Fruit fly (Drosophila melanogaster) whole organism, embryonic: ENCODE data around the gene CG12379.
A peak's percentile ranks its signal among the peaks of the same experiment; 100 is the strongest.

ENCODE experiments used
- Atf3 ChIP-seq: fragments of 200-800 bp; sonication (Bioruptor generic); optimal IDR thresholded peaks from 3 replicates; lab custom pipeline; 2016; ENCODE audit warnings: missing biosample characterization, missing genetic modification characterization
- B-H2 ChIP-seq: fragments of 200-800 bp; sonication (Bioruptor generic); optimal IDR thresholded peaks from 2 replicates; lab custom pipeline; 2018; ENCODE audit warnings: missing biosample characterization, mild to moderate bottlenecking, missing genetic modification characterization
- CG10267 ChIP-seq: fragments of 200-800 bp; sonication (Bioruptor generic); optimal IDR thresholded peaks from 2 replicates; lab custom pipeline; 2018; ENCODE audit warnings: missing biosample characterization, mild to moderate bottlenecking, missing genetic modification characterization, moderate library complexity
- CG10321 ChIP-seq: fragments of 200-800 bp; sonication (Bioruptor generic); IDR thresholded peaks from 2 replicates; pipeline ENCODE4 v1.3.6; 2022; ENCODE audit warnings: missing biosample characterization, missing genetic modification characterization
- CG10543 ChIP-seq: fragments of 200-800 bp; sonication (Bioruptor generic); optimal IDR thresholded peaks from 3 replicates; lab custom pipeline; 2017; ENCODE audit warnings: missing biosample characterization, mild to moderate bottlenecking, missing genetic modification characterization, moderate library complexity
- CG10654 ChIP-seq: fragments of 200-800 bp; sonication (Bioruptor generic); optimal IDR thresholded peaks from 2 replicates; lab custom pipeline; 2016; ENCODE audit warnings: missing biosample characterization, missing genetic modification characterization
- CG11398 ChIP-seq: fragments of 200-800 bp; sonication (Bioruptor generic); optimal IDR thresholded peaks from 2 replicates; lab custom pipeline; 2016; ENCODE audit warnings: missing biosample characterization, missing genetic modification characterization
- CG12744 ChIP-seq: fragments of 200-800 bp; sonication (Bioruptor generic); optimal IDR thresholded peaks from 2 replicates; lab custom pipeline; 2016; ENCODE audit warnings: missing biosample characterization, missing genetic modification characterization
- CG13894 ChIP-seq: fragments of 200-800 bp; sonication (Bioruptor generic); optimal IDR thresholded peaks from 3 replicates; lab custom pipeline; 2018; ENCODE audit warnings: missing biosample characterization, mild to moderate bottlenecking, missing genetic modification characterization, moderate library complexity
- CG15011 ChIP-seq: fragments of 200-800 bp; sonication (Bioruptor generic); optimal IDR thresholded peaks from 3 replicates; lab custom pipeline; 2018; ENCODE audit warnings: missing biosample characterization, mild to moderate bottlenecking, missing genetic modification characterization
- CG17328 ChIP-seq: fragments of 200-800 bp; sonication (Bioruptor generic); IDR thresholded peaks from 2 replicates; pipeline ENCODE4 v1.3.6; 2022; ENCODE audit warnings: missing biosample characterization, missing genetic modification characterization
- CG18011 ChIP-seq: fragments of 200-800 bp; sonication (Bioruptor generic); optimal IDR thresholded peaks from 2 replicates; lab custom pipeline; 2017; ENCODE audit warnings: missing biosample characterization, missing genetic modification characterization, mild to moderate bottlenecking, moderate library complexity, missing genotype
- CG18619 ChIP-seq: fragments of 200-800 bp; sonication (Bioruptor generic); optimal IDR thresholded peaks from 3 replicates; lab custom pipeline; 2017; ENCODE audit warnings: missing biosample characterization, mild to moderate bottlenecking, missing genetic modification characterization
- CG18764 ChIP-seq: fragments of 200-800 bp; sonication (Bioruptor generic); optimal IDR thresholded peaks from 3 replicates; lab custom pipeline; 2016; ENCODE audit warnings: missing biosample characterization, missing genetic modification characterization
- CG30431 ChIP-seq: fragments of 200-800 bp; sonication (Bioruptor generic); optimal IDR thresholded peaks from 2 replicates; lab custom pipeline; 2017; ENCODE audit warnings: missing biosample characterization, missing genetic modification characterization
- CG31224 ChIP-seq: fragments of 200-800 bp; sonication (Bioruptor generic); IDR thresholded peaks from 2 replicates; pipeline ENCODE4 v1.3.6; 2022; ENCODE audit warnings: missing biosample characterization, missing genetic modification characterization
- CG3281 ChIP-seq: fragments of 200-800 bp; sonication (Bioruptor generic); optimal IDR thresholded peaks from 3 replicates; lab custom pipeline; 2017; ENCODE audit warnings: missing biosample characterization, mild to moderate bottlenecking, missing genetic modification characterization
- CG34422 ChIP-seq: fragments of 200-800 bp; sonication (Bioruptor generic); IDR thresholded peaks from 3 replicates; pipeline ENCODE4 v1.3.6; 2022; ENCODE audit warnings: missing biosample characterization, missing genetic modification characterization
- CG6272 ChIP-seq: fragments of 200-800 bp; sonication (Bioruptor generic); IDR thresholded peaks from 2 replicates; pipeline ENCODE4 v1.3.6; 2022; ENCODE audit warnings: missing biosample characterization, missing genetic modification characterization
- CG6689 ChIP-seq: fragments of 200-800 bp; sonication (Bioruptor generic); IDR thresholded peaks from 2 replicates; pipeline ENCODE4 v1.3.6; 2022; ENCODE audit warnings: missing biosample characterization, missing genetic modification characterization
- CG7786 ChIP-seq: fragments of 200-800 bp; sonication (Bioruptor generic); optimal IDR thresholded peaks from 2 replicates; lab custom pipeline; 2016; ENCODE audit warnings: missing biosample characterization, missing genetic modification characterization
- CG7928 ChIP-seq: fragments of 200-800 bp; sonication (Bioruptor generic); optimal IDR thresholded peaks from 2 replicates; lab custom pipeline; 2017; ENCODE audit warnings: missing biosample characterization, mild to moderate bottlenecking, missing genetic modification characterization
- Camta ChIP-seq: fragments of 200-800 bp; sonication (Bioruptor generic); optimal IDR thresholded peaks from 2 replicates; lab custom pipeline; 2016; ENCODE audit warnings: missing biosample characterization, missing genetic modification characterization
- D19B ChIP-seq: fragments of 200-800 bp; sonication (Bioruptor generic); optimal IDR thresholded peaks from 2 replicates; lab custom pipeline; 2017; ENCODE audit warnings: missing biosample characterization, mild to moderate bottlenecking, missing genetic modification characterization
- Doc2 ChIP-seq: fragments of 200-800 bp; sonication (Bioruptor generic); IDR thresholded peaks from 2 replicates; pipeline ENCODE4 v1.3.6; 2022; ENCODE audit warnings: missing biosample characterization, missing genetic modification characterization
- Dref ChIP-seq: fragments of 200-800 bp; sonication (Bioruptor generic); IDR thresholded peaks from 2 replicates; pipeline ENCODE4 v1.3.6; 2022; ENCODE audit warnings: missing biosample characterization, missing genetic modification characterization
- Lpt ChIP-seq: fragments of >200 bp; optimal IDR thresholded peaks from 2 replicates; lab custom pipeline; 2018; ENCODE audit warnings: missing biosample characterization, missing genetic modification characterization
- Mad ChIP-seq: fragments of 200-800 bp; sonication (Bioruptor generic); optimal IDR thresholded peaks from 2 replicates; lab custom pipeline; 2016; ENCODE audit warnings: missing biosample characterization, missing genetic modification characterization
- Max ChIP-seq: fragments of 200-800 bp; sonication (Bioruptor generic); optimal IDR thresholded peaks from 2 replicates; lab custom pipeline; 2016; ENCODE audit warnings: missing biosample characterization, mild to moderate bottlenecking, missing genetic modification characterization
- Pdp1 ChIP-seq, 2 experiments: fragments of 200-800 bp; sonication (Bioruptor generic); optimal IDR thresholded peaks; 3 replicates each; lab custom pipeline; 2016; ENCODE audit warnings: missing biosample characterization in 2 of 2, missing genetic modification characterization in 2 of 2, mild to moderate bottlenecking in 1 of 2, moderate library complexity in 1 of 2
- Stat92E ChIP-seq, 3 experiments: fragments of >200 bp in 2 of 3; fragments of 200-800 bp in 1 of 3; sonication (Bioruptor generic) in 1 of 3; optimal IDR thresholded peaks; 2 replicates each; lab custom pipeline; 2017 to 2019; ENCODE audit warnings: missing biosample characterization in 3 of 3, missing genetic modification characterization in 3 of 3, mild to moderate bottlenecking in 1 of 3, moderate library complexity in 1 of 3
- az2 ChIP-seq: fragments of 200-800 bp; sonication (Bioruptor generic); optimal IDR thresholded peaks from 3 replicates; lab custom pipeline; 2016; ENCODE audit warnings: missing biosample characterization, missing genetic modification characterization
- chif ChIP-seq, 2 experiments: fragments of 200-800 bp; sonication (Bioruptor generic); optimal IDR thresholded peaks; 3 replicates each; lab custom pipeline; 2016; ENCODE audit warnings: missing biosample characterization in 2 of 2, missing genetic modification characterization in 2 of 2
- chn ChIP-seq: fragments of 200-800 bp; sonication (Bioruptor generic); optimal IDR thresholded peaks from 2 replicates; lab custom pipeline; 2016; ENCODE audit warnings: missing biosample characterization, missing genetic modification characterization
- corto ChIP-seq: fragments of 200-800 bp; sonication (Bioruptor generic); optimal IDR thresholded peaks from 2 replicates; lab custom pipeline; 2016; ENCODE audit warnings: missing biosample characterization, mild to moderate bottlenecking, missing genetic modification characterization, moderate library complexity
- crc ChIP-seq: fragments of 200-800 bp; sonication (Bioruptor generic); optimal IDR thresholded peaks from 2 replicates; lab custom pipeline; 2016; ENCODE audit warnings: missing biosample characterization, missing genetic modification characterization
- danr ChIP-seq: fragments of 200-800 bp; sonication (Bioruptor generic); IDR thresholded peaks from 2 replicates; pipeline ENCODE4 v1.3.6; 2022; ENCODE audit warnings: missing biosample characterization, missing genetic modification characterization
- dmrt99B ChIP-seq: fragments of 200-800 bp; sonication (Bioruptor generic); optimal IDR thresholded peaks from 2 replicates; lab custom pipeline; 2018; ENCODE audit warnings: missing biosample characterization, mild to moderate bottlenecking, missing genetic modification characterization, moderate library complexity
- dpn ChIP-seq, 2 experiments: fragments of 200-800 bp; sonication (Bioruptor generic); optimal IDR thresholded peaks; 3 replicates each; lab custom pipeline; 2016; ENCODE audit warnings: missing biosample characterization in 2 of 2, missing genetic modification characterization in 2 of 2
- en ChIP-seq: fragments of 200-800 bp; sonication (Bioruptor generic); optimal IDR thresholded peaks from 2 replicates; lab custom pipeline; 2016; ENCODE audit warnings: missing biosample characterization, missing genetic modification characterization
- fru ChIP-seq: fragments of >200 bp; optimal IDR thresholded peaks from 2 replicates; lab custom pipeline; 2017
- gcm ChIP-seq: fragments of 200-800 bp; sonication (Bioruptor generic); optimal IDR thresholded peaks from 2 replicates; lab custom pipeline; 2019; ENCODE audit warnings: missing biosample characterization, mild to moderate bottlenecking, missing genetic modification characterization, moderate library complexity
- gfzf ChIP-seq: fragments of 200-800 bp; sonication (Bioruptor generic); optimal IDR thresholded peaks from 2 replicates; lab custom pipeline; 2016; ENCODE audit warnings: missing biosample characterization, mild to moderate bottlenecking, missing genetic modification characterization, moderate library complexity
- lmd ChIP-seq: fragments of 200-800 bp; sonication (Bioruptor generic); IDR thresholded peaks from 2 replicates; pipeline ENCODE4 v1.3.6; 2022; ENCODE audit warnings: missing biosample characterization, missing genetic modification characterization
- nom ChIP-seq: fragments of 200-800 bp; sonication (Bioruptor generic); optimal IDR thresholded peaks from 2 replicates; lab custom pipeline; 2017; ENCODE audit warnings: missing biosample characterization, missing genetic modification characterization, mild to moderate bottlenecking, moderate library complexity, missing genetic modification reagents
- pum ChIP-seq: fragments of 200-800 bp; sonication (Bioruptor generic); optimal IDR thresholded peaks from 2 replicates; lab custom pipeline; 2016; ENCODE audit warnings: missing biosample characterization, missing genetic modification characterization
- salm ChIP-seq: fragments of 200-800 bp; sonication (Bioruptor generic); optimal IDR thresholded peaks from 2 replicates; lab custom pipeline; 2018; ENCODE audit warnings: missing biosample characterization, mild to moderate bottlenecking, missing genetic modification characterization
- schlank ChIP-seq: fragments of 200-800 bp; sonication (Bioruptor generic); optimal IDR thresholded peaks from 2 replicates; lab custom pipeline; 2018; ENCODE audit warnings: missing biosample characterization, mild to moderate bottlenecking, missing genetic modification characterization
- seq ChIP-seq: fragments of 200-800 bp; sonication (Bioruptor generic); IDR thresholded peaks from 2 replicates; pipeline ENCODE4 v1.3.6; 2022; ENCODE audit warnings: missing biosample characterization, missing genetic modification characterization
- wdn ChIP-seq: fragments of 200-800 bp; sonication (Bioruptor generic); IDR thresholded peaks from 2 replicates; pipeline ENCODE4 v1.3.6; 2022; ENCODE audit warnings: missing biosample characterization, missing genetic modification characterization
- zen2 ChIP-seq: fragments of 200-800 bp; sonication (Bioruptor generic); IDR thresholded peaks from 3 replicates; pipeline ENCODE4 v1.3.6; 2022; ENCODE audit warnings: missing biosample characterization, missing genetic modification characterization; ENCODE audit not compliant: partially characterized antibody

CG12379 gene

DNA sequence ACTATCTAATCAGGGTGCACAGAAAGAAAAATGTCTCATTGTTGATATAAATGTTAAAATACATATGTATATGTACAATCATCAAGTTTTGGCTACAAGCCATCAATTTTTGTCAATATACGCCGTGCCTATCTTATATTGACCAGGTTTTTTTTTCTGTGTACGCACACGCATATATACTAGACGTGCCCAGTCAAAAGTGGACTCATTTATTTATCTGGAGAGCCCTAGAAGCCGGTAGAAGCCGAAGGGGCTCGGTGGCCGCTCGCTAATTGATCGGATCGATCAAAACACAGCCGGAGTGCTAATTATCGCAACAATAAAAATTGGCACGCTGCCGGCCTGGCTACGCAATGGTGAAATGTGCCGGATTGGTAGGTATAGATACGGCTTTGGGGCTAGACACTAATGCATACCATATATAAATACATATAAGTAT, 6.5 kb upstream of the CG12379 start (continued):
- TF ChIP-seq CG10654 (GFP tag; lab: Kevin White, UChicago) (peak; percentile 31), CG15011 (GFP tag; lab: Kevin White, UChicago) (peak; percentile 41), CG30431 (peak; percentile 41), CG7786 (peak; percentile 66), CG18619 (GFP tag; lab: Kevin White, UChicago) (peak; percentile 76), chif (GFP tag; optimal IDR thresholded peaks at IDR 0.05; lab: Kevin White, UChicago) (peak in 1 of 2 experiments; percentile 40), CG7928 (peak; percentile 15), Camta (peak; percentile 20), Dref (GFP tag; lab: Robert Waterston, UW) (no peak), CG13894 (peak; percentile 79), danr (GFP tag; lab: Robert Waterston, UW) (no peak), lmd (GFP tag; lab: Robert Waterston, UW) (peak; percentile 71; the same call in 1 of the 2 replicates), CG12744 (GFP tag; lab: Kevin White, UChicago) (peak; percentile 51), Pdp1 (GFP tag; optimal IDR thresholded peaks at IDR 0.05; lab: Kevin White, UChicago) (peak; percentile 58 to 63), B-H2 (GFP tag; lab: Kevin White, UChicago) (peak; percentile 76), CG6272 (peak; percentile 9; the same call in 1 of the 2 replicates), CG17328 (GFP tag; lab: Robert Waterston, UW) (peak; percentile 70), Stat92E (GFP tag; optimal IDR thresholded peaks at IDR 0.05; lab: Kevin White, UChicago) (no peak), az2 (GFP tag; lab: Kevin White, UChicago) (peak; percentile 53), fru (lab: Kevin White, UChicago) (no peak), Atf3 (GFP tag; lab: Kevin White, UChicago) (no peak), CG10543 (peak; percentile 80), gcm (GFP tag; lab: Kevin White, UChicago) (peak; percentile 45), CG34422 (GFP tag; lab: Robert Waterston, UW) (peak; percentile 57; the same call in 1 of the 3 replicates), CG18764 (peak; percentile 45), Lpt (GFP tag; lab: Kevin White, UChicago) (no peak), D19B (GFP tag; lab: Kevin White, UChicago) (peak; percentile 66), schlank (tag; lab: Kevin White, UChicago) (peak; percentile 79), zen2 (GFP tag; lab: Robert Waterston, UW) (no peak), gfzf (GFP tag; lab: Kevin White, UChicago) (no peak), pum (GFP tag; lab: Kevin White, UChicago) (peak; percentile 35), CG6689 (GFP tag; lab: Robert Waterston, UW) (peak; percentile 60), CG18011 (GFP tag; lab: Kevin White, UChicago) (peak; percentile 48), CG3281 (GFP tag; lab: Kevin White, UChicago) (peak; percentile 78), Max (peak; percentile 20), corto (GFP tag; lab: Kevin White, UChicago) (peak; percentile 22), CG31224 (peak; percentile 65), nom (GFP tag; lab: Kevin White, UChicago) (no peak), crc (peak; percentile 22), CG10321 (GFP tag; lab: Robert Waterston, UW) (0 out of 2 replicates have a peak, but pooled peaks have one; percentile 29), CG10267 (tag; lab: Kevin White, UChicago) (peak; percentile 40), wdn (peak; percentile 69), CG11398 (GFP tag; lab: Kevin White, UChicago) (no peak), dmrt99B (tag; lab: Kevin White, UChicago) (peak; percentile 71), en (GFP tag; lab: Kevin White, UChicago) (no peak), dpn (GFP tag; optimal IDR thresholded peaks at IDR 0.05; lab: Kevin White, UChicago) (peak; percentile 54 to 65), Mad (GFP tag; lab: Kevin White, UChicago) (peak; percentile 52), salm (tag; lab: Kevin White, UChicago) (peak; percentile 55), Doc2 (no peak), chn (peak; percentile 44), seq (GFP tag; lab: Robert Waterston, UW) (peak; percentile 65)
